Fruit fly (Drosophila melanogaster): ENCODE data around the gene CG4101.

- TF ChIP-seq Crg-1 (GFP tag; optimal IDR thresholded peaks at IDR 0.05) (no peak), toe (GFP tag; optimal IDR thresholded peaks at IDR 0.05) (no peak), CG5204 (GFP tag; optimal IDR thresholded peaks at IDR 0.05) (no peak), tj (GFP tag; optimal IDR thresholded peaks at IDR 0.05) (no peak), CG12768 (GFP tag; optimal IDR thresholded peaks at IDR 0.05) (no peak), Mnt (GFP tag; optimal IDR thresholded peaks at IDR 0.05) (no peak)
Measured at dm6 chr3L:16626199-16626598, 13.9 kb downstream of the CG4101 start.

Measured in whole organism, adult.